Fruit fly (Drosophila melanogaster): Measurements from ENCODE around the gene CG6293.
"Not testable (repeated sequence)": the region's sequence is repeated elsewhere in the genome, so short reads cannot be mapped to it uniquely, and the experiment has no call there.

Gene CG6293

dm6 chr3R:10349987-10350386, 38.6 kb upstream of the CG6293 start, which contains the start of gene jumu (continued):
- TF ChIP-seq CG11093 (GFP tag; IDR thresholded peaks at IDR 0.05) (no peak), unc-4 (GFP tag; IDR thresholded peaks at IDR 0.05; ENCODE audit: partially characterized antibody) (no peak), Neu2 (GFP tag; optimal IDR thresholded peaks at IDR 0.05; ENCODE audit: borderline replicate concordance) (no peak), Hr39 (optimal IDR thresholded peaks at IDR 0.05) (no peak), CG7357 (GFP tag; IDR thresholded peaks at IDR 0.05) (no peak), br (optimal IDR thresholded peaks at IDR 0.05) (no peak), bcd (GFP tag; optimal IDR thresholded peaks at IDR 0.05) (peak; percentile 20), Trl (optimal IDR thresholded peaks at IDR 0.05) (peak; percentile 21 to 32), Trl (GFP tag; optimal IDR thresholded peaks at IDR 0.05) (peak; percentile 50), sob (GFP tag; IDR thresholded peaks at IDR 0.05) (no peak), CG32772 (GFP tag; IDR thresholded peaks at IDR 0.05) (no peak), ERR (GFP tag; optimal IDR thresholded peaks at IDR 0.05) (peak; percentile 7), sug (tag; optimal IDR thresholded peaks at IDR 0.05) (peak; percentile 41), Mes4 (GFP tag; optimal IDR thresholded peaks at IDR 0.05) (no peak), Nf-YB (GFP tag; optimal IDR thresholded peaks at IDR 0.05) (no peak), eyg (GFP tag; optimal IDR thresholded peaks at IDR 0.05) (no peak), CG6683 (GFP tag; optimal IDR thresholded peaks at IDR 0.05) (no peak), CG33557 (GFP tag; optimal IDR thresholded peaks at IDR 0.05) (no peak), CG42726 (GFP tag; IDR thresholded peaks at IDR 0.05; ENCODE audit: partially characterized antibody) (no peak), CG7928 (GFP tag; optimal IDR thresholded peaks at IDR 0.05) (peak; percentile 59), repo (GFP tag; optimal IDR thresholded peaks at IDR 0.05) (no peak), exex (tag; optimal IDR thresholded peaks at IDR 0.05) (no peak), NC2β (GFP tag; optimal IDR thresholded peaks at IDR 0.05) (peak; percentile 34), gt (GFP tag; IDR thresholded peaks at IDR 0.05) (no peak), CG1603 (tag; optimal IDR thresholded peaks at IDR 0.05) (peak; percentile 87)

- not testable (repeated sequence) for TF ChIP-seq lbe, fd64A, ftz-f1 (GFP tag; optimal IDR thresholded peaks at IDR 0.05)
Observed at dm6 chr3R:10348461-10348860, 37.0 kb upstream of the CG6293 start, which contains the start of gene CG31406. TSS of gene CG31406 (plus strand) at chr3R:10348761.

- not testable (repeated sequence) for TF ChIP-seq CG1529 (GFP tag; optimal IDR thresholded peaks at IDR 0.05); sens-2 (GFP tag; IDR thresholded peaks at IDR 0.05); NC2β (GFP tag; optimal IDR thresholded peaks at IDR 0.05)
Observed at dm6 chr3R:10340649-10341048, 29.2 kb upstream of the CG6293 start, which contains the start of gene CG18545. TSS of gene CG18545 (plus strand) at chr3R:10340949.

- TF ChIP-seq CG15514, CG2875, CG8388 (GFP tag; optimal IDR thresholded peaks at IDR 0.05): not testable (repeated sequence)
Observed at dm6 chr3R:10338042-10338441, 26.6 kb upstream of the CG6293 start, which contains the start of gene CG12592. TSS of gene CG12592 (plus strand) at chr3R:10338342.

- no peak for TF ChIP-seq crc (GFP tag; optimal IDR thresholded peaks at IDR 0.05)
- TF ChIP-seq row (GFP tag; IDR thresholded peaks at IDR 0.05): peak; percentile 26; the same call in 1 of the 3 replicates
- no peak for TF ChIP-seq gt (GFP tag; IDR thresholded peaks at IDR 0.05)
- TF ChIP-seq sob (GFP tag; IDR thresholded peaks at IDR 0.05): peak; percentile 61
- no peak for TF ChIP-seq CG31441 (GFP tag; IDR thresholded peaks at IDR 0.05)
- TF ChIP-seq stwl (tag; optimal IDR thresholded peaks at IDR 0.05): peak; percentile 73
- TF ChIP-seq cg (GFP tag; optimal IDR thresholded peaks at IDR 0.05): no peak
- TF ChIP-seq CG12236 (GFP tag; optimal IDR thresholded peaks at IDR 0.05): peak; percentile 24
- no peak for TF ChIP-seq Ssrp (tag; optimal IDR thresholded peaks at IDR 0.05)
- TF ChIP-seq CG4424 (GFP tag; optimal IDR thresholded peaks at IDR 0.05): peak; percentile 59
- TF ChIP-seq Deaf1 (tag; optimal IDR thresholded peaks at IDR 0.05): no peak
- TF ChIP-seq CrebB (tag; optimal IDR thresholded peaks at IDR 0.05): no peak
- no peak for TF ChIP-seq sc (optimal IDR thresholded peaks at IDR 0.05)
- TF ChIP-seq sc (GFP tag; optimal IDR thresholded peaks at IDR 0.05): no peak
- no peak for TF ChIP-seq Usf (GFP tag; optimal IDR thresholded peaks at IDR 0.05)
- peak; percentile 44 for TF ChIP-seq CG9437 (GFP tag; optimal IDR thresholded peaks at IDR 0.05)
Observed at dm6 chr3R:10332823-10333263, 21.4 kb upstream of the CG6293 start, which contains the start of gene sle. TSS of gene sle (plus strand) at chr3R:10333115.

Data from whole organism, embryonic.